Fruit fly (Drosophila melanogaster): ENCODE data around the gene CG34132.

Gene CG34132

DNA sequence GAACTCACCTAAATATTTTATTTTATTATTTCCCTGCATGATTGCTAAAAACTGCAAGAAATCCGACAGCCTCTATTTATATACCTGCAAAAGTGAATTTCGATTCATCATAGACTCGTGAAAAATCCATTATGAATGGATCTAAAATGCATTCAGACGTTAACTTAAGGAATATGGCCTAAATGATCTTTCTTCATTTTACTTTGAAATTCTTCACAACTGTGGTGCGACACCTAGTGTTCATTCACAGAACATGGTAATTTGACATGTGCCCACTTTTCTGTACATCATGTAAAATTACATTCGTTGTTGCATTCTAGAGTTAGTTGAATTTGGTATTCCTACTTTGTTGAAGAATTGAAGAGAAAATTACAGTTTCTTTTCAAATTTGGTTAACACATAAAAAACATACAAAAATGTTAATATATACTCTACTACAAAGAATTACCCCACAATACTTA is 5.4 kb downstream of the CG34132 start, which contains the start of gene Spn28Db (continued):
- TF ChIP-seq Myb (GFP tag; optimal IDR thresholded peaks at IDR 0.05) (peak; percentile 76), Oaz (GFP tag; IDR thresholded peaks at IDR 0.05) (no peak), dati (GFP tag; IDR thresholded peaks at IDR 0.05) (no peak), Tbp (GFP tag; optimal IDR thresholded peaks at IDR 0.05) (no peak), so (GFP tag; IDR thresholded peaks at IDR 0.05) (no peak), CG3838 (GFP tag; optimal IDR thresholded peaks at IDR 0.05) (no peak), CG17912 (GFP tag; optimal IDR thresholded peaks at IDR 0.05) (no peak), klu (GFP tag; IDR thresholded peaks at IDR 0.05) (no peak), CG32532 (GFP tag; IDR thresholded peaks at IDR 0.05) (peak; percentile 14; the same call in 1 of the 2 replicates), CG30403 (GFP tag; optimal IDR thresholded peaks at IDR 0.05) (peak; percentile 25), zfh2 (GFP tag; optimal IDR thresholded peaks at IDR 0.05) (peak; percentile 12), hb (GFP tag; IDR thresholded peaks at IDR 0.05; ENCODE audit: partially characterized antibody) (no peak), Bgb (GFP tag; IDR thresholded peaks at IDR 0.05; ENCODE audit: partially characterized antibody) (peak; percentile 86), D19B (GFP tag; optimal IDR thresholded peaks at IDR 0.05) (no peak), CG13296 (GFP tag; optimal IDR thresholded peaks at IDR 0.05) (no peak), Taf1 (GFP tag; IDR thresholded peaks at IDR 0.05) (no peak), phol (tag; optimal IDR thresholded peaks at IDR 0.05) (peak; percentile 11), gsb (GFP tag; IDR thresholded peaks at IDR 0.05) (no peak), CG31365 (tag; optimal IDR thresholded peaks at IDR 0.05) (peak; percentile 22), cato (GFP tag; optimal IDR thresholded peaks at IDR 0.05; ENCODE audit: borderline replicate concordance) (no peak), nom (GFP tag; optimal IDR thresholded peaks at IDR 0.05) (no peak), CG13624 (GFP tag; optimal IDR thresholded peaks at IDR 0.05) (peak; percentile 34), HLH3B (GFP tag; IDR thresholded peaks at IDR 0.05) (no peak), CG14667 (GFP tag; IDR thresholded peaks at IDR 0.05) (no peak), Atf3 (GFP tag; optimal IDR thresholded peaks at IDR 0.05) (no peak), CG2199 (GFP tag; IDR thresholded peaks at IDR 0.05) (peak; percentile 98), CG10654 (GFP tag; optimal IDR thresholded peaks at IDR 0.05) (no peak), Dip2 (GFP tag; IDR thresholded peaks at IDR 0.05) (peak; percentile 96), HmgD (GFP tag; optimal IDR thresholded peaks at IDR 0.05) (peak; percentile 45), CG15601 (tag; optimal IDR thresholded peaks at IDR 0.05) (peak; percentile 84), usp (GFP tag; optimal IDR thresholded peaks at IDR 0.05) (no peak), CG15073 (GFP tag; optimal IDR thresholded peaks at IDR 0.05) (no peak), Mrtf (GFP tag; IDR thresholded peaks at IDR 0.05) (no peak), Usf (GFP tag; optimal IDR thresholded peaks at IDR 0.05) (no peak), Deaf1 (tag; optimal IDR thresholded peaks at IDR 0.05) (no peak), CG8765 (GFP tag; IDR thresholded peaks at IDR 0.05) (no peak), ttk (GFP tag; IDR thresholded peaks at IDR 0.05) (no peak), Side (GFP tag; optimal IDR thresholded peaks at IDR 0.05) (peak; percentile 26), tll (GFP tag; optimal IDR thresholded peaks at IDR 0.05) (no peak), BEAF-32 (GFP tag; optimal IDR thresholded peaks at IDR 0.05) (no peak), kah (GFP tag; optimal IDR thresholded peaks at IDR 0.05) (no peak), CG34422 (GFP tag; IDR thresholded peaks at IDR 0.05) (no peak), CG16813 (GFP tag; IDR thresholded peaks at IDR 0.05; ENCODE audit: partially characterized antibody) (peak; percentile 69), CG10147 (GFP tag; optimal IDR thresholded peaks at IDR 0.05) (no peak), HmgZ (tag; optimal IDR thresholded peaks at IDR 0.05) (no peak), CG7928 (GFP tag; optimal IDR thresholded peaks at IDR 0.05) (no peak), MBD-R2 (GFP tag; IDR thresholded peaks at IDR 0.05) (no peak), chm (GFP tag; IDR thresholded peaks at IDR 0.05) (no peak), gcm2 (GFP tag; optimal IDR thresholded peaks at IDR 0.05) (no peak), Jarid2 (GFP tag; optimal IDR thresholded peaks at IDR 0.05) (peak; percentile 9), chn (GFP tag; optimal IDR thresholded peaks at IDR 0.05) (peak; percentile 2), CG9609 (GFP tag; optimal IDR thresholded peaks at IDR 0.05) (no peak)

Measured in whole organism, embryonic.